Worm (Caenorhabditis elegans): Measurements from ENCODE around the gene C55B6.1.

The C55B6.1 gene

DNA sequence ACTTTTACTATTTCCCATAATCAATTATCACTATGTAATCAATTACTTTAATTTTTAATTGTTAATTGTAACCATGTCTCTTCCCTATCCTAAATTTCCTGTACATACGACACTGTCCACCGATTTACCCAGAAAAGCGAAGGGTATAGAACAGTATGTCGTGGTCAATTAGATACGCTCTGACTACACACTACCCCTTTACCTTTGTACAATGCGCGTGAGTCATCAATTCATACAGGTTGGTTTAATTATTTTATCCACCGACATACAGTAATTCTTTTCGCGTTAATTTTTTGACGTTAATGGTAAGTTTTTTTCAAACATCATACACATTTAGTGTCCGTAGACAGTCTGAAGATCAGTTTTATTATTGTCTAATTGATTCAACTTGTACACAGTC lies 18.5 kb upstream of the C55B6.1 start (continued):
- TF ChIP-seq dpl-1 (GFP tag; optimal IDR thresholded peaks at IDR 0.05) (peak; percentile 66), vab-7 (GFP tag; IDR thresholded peaks at IDR 0.05) (no peak), nhr-6 (tag; optimal IDR thresholded peaks at IDR 0.05) (peak; percentile 97), F37D6.2 (tag; optimal IDR thresholded peaks at IDR 0.05) (peak; percentile 86), fkh-10 (GFP tag; optimal IDR thresholded peaks at IDR 0.05) (no peak), egl-27 (tag; optimal IDR thresholded peaks at IDR 0.05) (no peak), pha-4 (GFP tag; IDR thresholded peaks at IDR 0.05) (peak; percentile 84), pha-4 (tag; optimal IDR thresholded peaks at IDR 0.05) (peak; percentile 50), ceh-44 (GFP tag; IDR thresholded peaks at IDR 0.05) (no peak), nhr-111 (GFP tag; optimal IDR thresholded peaks at IDR 0.05) (no peak), hlh-11 (tag; optimal IDR thresholded peaks at IDR 0.05) (peak; percentile 93), unc-39 (tag; optimal IDR thresholded peaks at IDR 0.05) (no peak), mdl-1 (tag; optimal IDR thresholded peaks at IDR 0.05) (peak; percentile 18 to 80), zag-1 (tag; optimal IDR thresholded peaks at IDR 0.05) (no peak), nhr-102 (tag; optimal IDR thresholded peaks at IDR 0.05) (peak; percentile 98), daf-19 (GFP tag; conservative IDR thresholded peaks at IDR 0.05) (no peak), Y5F2A.4 (GFP tag; optimal IDR thresholded peaks at IDR 0.05) (no peak), unc-62 (GFP tag; optimal IDR thresholded peaks at IDR 0.05 in 1 of 2) (peak in 1 of 2 experiments; percentile 95), unc-62 (tag; optimal IDR thresholded peaks at IDR 0.05) (peak; percentile 64), nhr-28 (tag; optimal IDR thresholded peaks at IDR 0.05) (peak; percentile 95), dmd-6 (GFP tag; IDR thresholded peaks at IDR 0.05) (peak; percentile 89), daf-16 (GFP tag; optimal IDR thresholded peaks at IDR 0.05) (peak; percentile 76 to 91), daf-16 (tag; optimal IDR thresholded peaks at IDR 0.05) (peak; percentile 86), nhr-11 (tag; optimal IDR thresholded peaks at IDR 0.05) (peak; percentile 75), nhr-25 (tag; optimal IDR thresholded peaks at IDR 0.05; ENCODE audit: borderline replicate concordance, insufficient read depth) (peak; percentile 91), zfp-2 (tag; optimal IDR thresholded peaks at IDR 0.05) (peak; percentile 47), ceh-82 (tag; optimal IDR thresholded peaks at IDR 0.05) (no peak), lin-39 (tag; optimal IDR thresholded peaks at IDR 0.05) (no peak), Y105C5A.15 (GFP tag; IDR thresholded peaks at IDR 0.05) (no peak), nhr-48 (tag; optimal IDR thresholded peaks at IDR 0.05) (peak; percentile 83), mxl-2 (GFP tag; conservative IDR thresholded peaks at IDR 0.05) (0 out of 2 replicates have a peak, but pooled peaks have one; percentile 53), hif-1 (tag; optimal IDR thresholded peaks at IDR 0.05) (peak in 1 of 2 experiments; percentile 51), nhr-41 (GFP tag; IDR thresholded peaks at IDR 0.05) (no peak), hlh-30 (tag; optimal IDR thresholded peaks at IDR 0.05; ENCODE audit: insufficient read depth) (peak; percentile 87), rbr-2 (tag; optimal IDR thresholded peaks at IDR 0.05) (peak; percentile 94), F49E8.2 (tag; optimal IDR thresholded peaks at IDR 0.05; ENCODE audit: borderline replicate concordance) (no peak), aly-2 (tag; optimal IDR thresholded peaks at IDR 0.05) (no peak), ceh-62 (tag; optimal IDR thresholded peaks at IDR 0.05) (no peak), aha-1 (tag) (peak; percentile 86), ZK337.2 (GFP tag; IDR thresholded peaks at IDR 0.05) (no peak), egl-43 (GFP tag; IDR thresholded peaks at IDR 0.05) (no peak), hmg-1.1 (GFP tag; IDR thresholded peaks at IDR 0.05) (peak; percentile 98), nhr-42 (GFP tag; IDR thresholded peaks at IDR 0.05) (peak; percentile 97), saeg-2 (GFP tag; IDR thresholded peaks at IDR 0.05) (peak; percentile 81; the same call in 1 of the 2 replicates), F44E2.7 (GFP tag; IDR thresholded peaks at IDR 0.05) (no peak), lir-3 (tag; optimal IDR thresholded peaks at IDR 0.05) (peak; percentile 1), T20F7.1 (GFP tag; optimal IDR thresholded peaks at IDR 0.05) (peak; percentile 90), mxl-3 (GFP tag; optimal IDR thresholded peaks at IDR 0.05) (peak; percentile 90), lin-15B (tag; optimal IDR thresholded peaks at IDR 0.05) (no peak), lin-29 (GFP tag; IDR thresholded peaks at IDR 0.05) (peak; percentile 90), ama-1 (optimal IDR thresholded peaks at IDR 0.05) (no peak), pqm-1 (tag; optimal IDR thresholded peaks at IDR 0.05) (peak; percentile 41), skn-1 (tag; optimal IDR thresholded peaks at IDR 0.05) (no peak)

All from whole organism, L4 larva.